Fruit fly (Drosophila melanogaster): Measurements from ENCODE around the gene CG4174.
A peak's percentile ranks its signal among the peaks of the same experiment; 100 is the strongest.

CG4174 gene

dm6 chr3L:18617893-18618577, at the start of gene CG4174, which contains the start of gene CG13380 (continued):
- peak in 1 of 2 experiments; percentile 35 for TF ChIP-seq tll (GFP tag; optimal IDR thresholded peaks at IDR 0.05)
- peak; percentile 79 for TF ChIP-seq vnd (GFP tag; IDR thresholded peaks at IDR 0.05; ENCODE audit: partially characterized antibody)
- TF ChIP-seq Side (GFP tag; optimal IDR thresholded peaks at IDR 0.05) = no peak
- no peak for TF ChIP-seq CG31441 (GFP tag; IDR thresholded peaks at IDR 0.05)
- TF ChIP-seq Mes4 (GFP tag; optimal IDR thresholded peaks at IDR 0.05) = no peak
- no peak for TF ChIP-seq CG12236 (GFP tag; optimal IDR thresholded peaks at IDR 0.05)
- TF ChIP-seq Sox102F (GFP tag; optimal IDR thresholded peaks at IDR 0.05) = no peak
- TF ChIP-seq chinmo (GFP tag; IDR thresholded peaks at IDR 0.05; ENCODE audit: partially characterized antibody) = peak; percentile 46; the same call in 2 of the 4 replicates
- TF ChIP-seq CG17829 (tag; optimal IDR thresholded peaks at IDR 0.05) = no peak
- no peak for TF ChIP-seq CG13624 (GFP tag; optimal IDR thresholded peaks at IDR 0.05)
- TF ChIP-seq CG10321 (GFP tag; IDR thresholded peaks at IDR 0.05) = peak; percentile 97
- peak; percentile 20 for TF ChIP-seq BEAF-32 (GFP tag; optimal IDR thresholded peaks at IDR 0.05)
- TF ChIP-seq Adf1 (GFP tag; IDR thresholded peaks at IDR 0.05) = peak; percentile 47; the same call in 1 of the 2 replicates
- no peak for TF ChIP-seq CG7987 (GFP tag; optimal IDR thresholded peaks at IDR 0.05)
- TF ChIP-seq Eip74EF (GFP tag; optimal IDR thresholded peaks at IDR 0.05) = no peak
- TF ChIP-seq CG30020 (tag; optimal IDR thresholded peaks at IDR 0.05) = no peak
- peak; percentile 10 for TF ChIP-seq Abd-B (GFP tag; optimal IDR thresholded peaks at IDR 0.05)
- no peak for TF ChIP-seq tx (GFP tag; optimal IDR thresholded peaks at IDR 0.05)
- no peak for TF ChIP-seq chn (GFP tag; optimal IDR thresholded peaks at IDR 0.05)
- TF ChIP-seq CG10565 (GFP tag; optimal IDR thresholded peaks at IDR 0.05) = no peak
- TF ChIP-seq Spps (tag; optimal IDR thresholded peaks at IDR 0.05) = no peak
- no peak for TF ChIP-seq crc (GFP tag; optimal IDR thresholded peaks at IDR 0.05)
- no peak for TF ChIP-seq Sry-β (GFP tag; optimal IDR thresholded peaks at IDR 0.05)
- TF ChIP-seq CG1647 (GFP tag; optimal IDR thresholded peaks at IDR 0.05) = no peak
- TF ChIP-seq Oli (tag; optimal IDR thresholded peaks at IDR 0.05) = no peak
- TF ChIP-seq CG8765 (GFP tag; IDR thresholded peaks at IDR 0.05) = no peak; the same call in 1 of the 2 replicates
- TF ChIP-seq Scr (GFP tag; IDR thresholded peaks at IDR 0.05; ENCODE audit: partially characterized antibody) = peak; percentile 73
- peak; percentile 93 for TF ChIP-seq stwl (tag; optimal IDR thresholded peaks at IDR 0.05)
- no peak for TF ChIP-seq Poxn (GFP tag; IDR thresholded peaks at IDR 0.05)
- TF ChIP-seq CG4328 (GFP tag; optimal IDR thresholded peaks at IDR 0.05) = no peak
- TF ChIP-seq BtbVII (GFP tag; optimal IDR thresholded peaks at IDR 0.05) = no peak
- peak; percentile 75 for TF ChIP-seq CTCF (GFP tag; optimal IDR thresholded peaks at IDR 0.05)
- TF ChIP-seq CG14860 (GFP tag; IDR thresholded peaks at IDR 0.05; ENCODE audit: partially characterized antibody) = peak; percentile 92
- TF ChIP-seq mld (GFP tag; IDR thresholded peaks at IDR 0.05; ENCODE audit: partially characterized antibody) = peak; percentile 94
- TF ChIP-seq Jarid2 (GFP tag; optimal IDR thresholded peaks at IDR 0.05) = no peak
- TF ChIP-seq ase (GFP tag; IDR thresholded peaks at IDR 0.05) = no peak
- no peak for TF ChIP-seq klu (GFP tag; IDR thresholded peaks at IDR 0.05)
- no peak for TF ChIP-seq ci (GFP tag; IDR thresholded peaks at IDR 0.05)
- TF ChIP-seq CG14014 (GFP tag; IDR thresholded peaks at IDR 0.05) = peak; percentile 18; the same call in 1 of the 2 replicates
- no peak for TF ChIP-seq Hr51 (GFP tag; optimal IDR thresholded peaks at IDR 0.05)
- TF ChIP-seq E2f2 (GFP tag; IDR thresholded peaks at IDR 0.05) = no peak
- no peak for TF ChIP-seq CG16815 (GFP tag; optimal IDR thresholded peaks at IDR 0.05)
- TF ChIP-seq usp (GFP tag; optimal IDR thresholded peaks at IDR 0.05) = no peak
- TF ChIP-seq ara (GFP tag; IDR thresholded peaks at IDR 0.05) = no peak
- TF ChIP-seq CG32767 (GFP tag; IDR thresholded peaks at IDR 0.05) = no peak
- TF ChIP-seq CG10959 (GFP tag; IDR thresholded peaks at IDR 0.05) = no peak
- TF ChIP-seq CG16863 (GFP tag; optimal IDR thresholded peaks at IDR 0.05) = no peak
- TF ChIP-seq mam (GFP tag; optimal IDR thresholded peaks at IDR 0.05) = no peak
- no peak for TF ChIP-seq nau (GFP tag; optimal IDR thresholded peaks at IDR 0.05)
- no peak for TF ChIP-seq tin (GFP tag; optimal IDR thresholded peaks at IDR 0.05)

All from whole organism, embryonic.